Worm (Caenorhabditis elegans) whole organism, L1 larva: ENCODE results near the gene mig-39.

Experiments
- ama-1 ChIP-seq: fragments of 150-350 bp; optimal IDR thresholded peaks from 2 replicates; lab custom pipeline; 2014
- ces-1 ChIP-seq: fragments of 150-350 bp; optimal IDR thresholded peaks from 2 replicates; lab custom pipeline; 2014; ENCODE audit warnings: missing biosample characterization, missing genetic modification reagents, missing genetic modification characterization
- egl-27 ChIP-seq, 2 experiments: fragments of 150-350 bp in 1 of 2; sonication (generic microtip); optimal IDR thresholded peaks; 3 replicates each; lab custom pipeline; 2017 to 2018; ENCODE audit warnings: missing biosample characterization in 2 of 2, missing genetic modification characterization in 2 of 2, missing genetic modification reagents in 2 of 2
- lin-13 ChIP-seq: fragments of 150-350 bp; optimal IDR thresholded peaks from 2 replicates; lab custom pipeline; 2014; ENCODE audit warnings: missing biosample characterization, missing genetic modification reagents, missing genetic modification characterization
- mab-9 ChIP-seq: fragments of 200-800 bp; sonication (Bioruptor generic); IDR thresholded peaks from 2 replicates; pipeline ENCODE4 v1.3.6; 2022; ENCODE audit warnings: missing genetic modification reagents, missing genetic modification characterization, missing compliant biosample characterization
- mdl-1 ChIP-seq, 2 experiments: fragments of 150-350 bp; optimal IDR thresholded peaks; 2 replicates each; lab custom pipeline; 2014 to 2017; ENCODE audit warnings: missing biosample characterization in 2 of 2, missing genetic modification characterization in 2 of 2, inconsistent platforms in 1 of 2
- pqm-1 ChIP-seq: sonication (generic microtip); optimal IDR thresholded peaks from 3 replicates; lab custom pipeline; 2017; ENCODE audit warnings: missing biosample characterization, missing genetic modification characterization
- ztf-4 ChIP-seq: fragments of 150-350 bp; optimal IDR thresholded peaks from 2 replicates; lab custom pipeline; 2014; ENCODE audit warnings: missing biosample characterization, missing genetic modification characterization

- TF ChIP-seq pqm-1 (tag; lab: Kevin White, UChicago) (no peak), ztf-4 (no peak), mdl-1 (tag; optimal IDR thresholded peaks at IDR 0.05; lab: Kevin White, UChicago) (no peak), mab-9 (GFP tag; lab: Robert Waterston, UW) (no peak), ama-1 (lab: Kevin White, UChicago) (no peak), egl-27 (tag; optimal IDR thresholded peaks at IDR 0.05; lab: Kevin White, UChicago) (no peak), ces-1 (GFP tag; lab: Kevin White, UChicago) (no peak), lin-13 (no peak)
Observed at ce11 chrIII:8457605-8458004, 9.2 kb upstream of the mig-39 start.
